Fruit fly (Drosophila melanogaster): ENCODE measurements around the gene CG18508.

CG18508 gene

dm6 chrX:3139961-3140360 is 33.0 kb downstream of the CG18508 start:
- TF ChIP-seq gl (tag; optimal IDR thresholded peaks at IDR 0.05) (peak; percentile 13), CG15710 (tag; optimal IDR thresholded peaks at IDR 0.05) (peak; percentile 25), EcR (GFP tag; optimal IDR thresholded peaks at IDR 0.05) (peak; percentile 71), CG14655 (GFP tag; optimal IDR thresholded peaks at IDR 0.05) (no peak), Snoo (tag; optimal IDR thresholded peaks at IDR 0.05) (no peak), CG34367 (tag; optimal IDR thresholded peaks at IDR 0.05) (peak; percentile 24), CG13204 (GFP tag; optimal IDR thresholded peaks at IDR 0.05) (peak; percentile 38), CG12605 (GFP tag; IDR thresholded peaks at IDR 0.05) (peak; percentile 25; the same call in 1 of the 2 replicates)

DNA sequence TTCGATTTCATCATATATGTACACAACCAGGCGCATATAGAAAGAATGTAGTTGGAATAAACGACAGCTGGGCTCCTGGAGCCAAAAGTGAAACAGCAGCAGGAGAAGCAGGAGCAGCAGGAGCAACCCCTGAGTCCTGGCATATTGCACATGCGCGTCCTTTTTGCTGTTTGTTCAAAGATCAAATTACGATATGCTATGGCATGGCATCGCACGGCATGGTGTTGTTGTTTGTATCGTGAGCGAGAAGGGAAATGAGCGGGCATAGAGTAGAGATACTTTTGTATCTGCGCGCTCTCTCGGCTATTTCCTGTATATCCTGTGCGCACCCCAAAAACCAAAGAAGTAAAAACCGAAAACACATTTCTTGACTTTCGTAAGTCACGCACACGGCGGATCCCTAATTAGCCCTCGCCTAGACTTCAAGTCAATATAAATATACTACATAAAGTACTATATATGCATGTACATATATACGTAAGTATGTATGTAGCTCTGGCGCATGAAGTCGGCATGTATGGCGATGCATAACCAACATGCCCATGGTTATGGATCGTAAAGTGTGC is 35.0 kb downstream of the CG18508 start:
- TF ChIP-seq fd96Ca (GFP tag; IDR thresholded peaks at IDR 0.05), result no peak
- no peak for TF ChIP-seq CG10348 (GFP tag; IDR thresholded peaks at IDR 0.05)
- TF ChIP-seq Ets98B (GFP tag; IDR thresholded peaks at IDR 0.05), result no peak
- no peak for TF ChIP-seq CG4496 (GFP tag; IDR thresholded peaks at IDR 0.05)
- TF ChIP-seq CG32121 (GFP tag; IDR thresholded peaks at IDR 0.05), result no peak
- no peak for TF ChIP-seq CG9948 (tag; optimal IDR thresholded peaks at IDR 0.05)

- TF ChIP-seq CG8159 (tag; optimal IDR thresholded peaks at IDR 0.05), result no peak
- 0 out of 3 replicates have a peak, but pooled peaks have one; percentile 36 for TF ChIP-seq CG4496 (GFP tag; IDR thresholded peaks at IDR 0.05)
- no peak for TF ChIP-seq D1 (tag; optimal IDR thresholded peaks at IDR 0.05)
- TF ChIP-seq CG14655 (GFP tag; optimal IDR thresholded peaks at IDR 0.05), result no peak
- no peak for TF ChIP-seq CG17806 (tag; optimal IDR thresholded peaks at IDR 0.05)
- peak; percentile 27 for TF ChIP-seq EcR (GFP tag; optimal IDR thresholded peaks at IDR 0.05)
- TF ChIP-seq Pif1A (GFP tag; optimal IDR thresholded peaks at IDR 0.05), result no peak
- peak; percentile 10 for TF ChIP-seq Pif1B (GFP tag; optimal IDR thresholded peaks at IDR 0.05)
Measured at dm6 chrX:3136338-3137086, 36.4 kb downstream of the CG18508 start.

DNA sequence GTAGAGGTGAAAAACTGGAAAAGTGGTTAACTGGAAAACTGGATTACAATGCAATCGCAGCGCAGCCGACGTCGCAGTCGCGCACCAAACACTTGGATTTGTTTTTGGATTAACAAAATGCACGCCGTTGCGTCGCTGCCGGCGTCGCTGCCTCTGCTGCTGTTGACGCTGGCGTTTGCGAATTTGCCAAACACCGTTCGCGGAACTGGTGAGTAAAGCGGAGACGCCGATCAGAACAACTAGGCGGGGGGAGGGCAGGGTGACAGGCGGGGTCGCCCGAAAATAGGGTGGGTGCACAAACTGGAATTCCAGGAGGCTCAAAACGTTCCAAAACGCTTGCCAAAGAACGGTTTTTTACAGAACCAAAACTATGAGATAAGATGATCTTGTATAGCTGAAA is 37.3 kb downstream of the CG18508 start:
- TF ChIP-seq CG9948 (tag; optimal IDR thresholded peaks at IDR 0.05) (no peak), CG14655 (GFP tag; optimal IDR thresholded peaks at IDR 0.05) (no peak), fd96Ca (GFP tag; IDR thresholded peaks at IDR 0.05) (no peak), D1 (tag; optimal IDR thresholded peaks at IDR 0.05) (no peak), CG12605 (GFP tag; IDR thresholded peaks at IDR 0.05) (no peak), EcR (GFP tag; optimal IDR thresholded peaks at IDR 0.05) (no peak), CG8301 (tag; optimal IDR thresholded peaks at IDR 0.05) (no peak), CG8159 (tag; optimal IDR thresholded peaks at IDR 0.05) (no peak), CG4496 (GFP tag; IDR thresholded peaks at IDR 0.05) (no peak), CG13204 (GFP tag; optimal IDR thresholded peaks at IDR 0.05) (no peak), rn (GFP tag; IDR thresholded peaks at IDR 0.05) (no peak), Snoo (tag; optimal IDR thresholded peaks at IDR 0.05) (no peak), Pif1A (GFP tag; optimal IDR thresholded peaks at IDR 0.05) (no peak), gl (tag; optimal IDR thresholded peaks at IDR 0.05) (no peak), Pif1B (GFP tag; optimal IDR thresholded peaks at IDR 0.05) (no peak), Ets98B (GFP tag; IDR thresholded peaks at IDR 0.05) (no peak), CG34367 (tag; optimal IDR thresholded peaks at IDR 0.05) (no peak), CG10348 (GFP tag; IDR thresholded peaks at IDR 0.05) (no peak), CG32121 (GFP tag; IDR thresholded peaks at IDR 0.05) (no peak)

- TF ChIP-seq CG8159 (tag; optimal IDR thresholded peaks at IDR 0.05) (no peak), CG13204 (GFP tag; optimal IDR thresholded peaks at IDR 0.05) (no peak)
Measured at dm6 chrX:3135102-3135393, 37.9 kb downstream of the CG18508 start.

DNA sequence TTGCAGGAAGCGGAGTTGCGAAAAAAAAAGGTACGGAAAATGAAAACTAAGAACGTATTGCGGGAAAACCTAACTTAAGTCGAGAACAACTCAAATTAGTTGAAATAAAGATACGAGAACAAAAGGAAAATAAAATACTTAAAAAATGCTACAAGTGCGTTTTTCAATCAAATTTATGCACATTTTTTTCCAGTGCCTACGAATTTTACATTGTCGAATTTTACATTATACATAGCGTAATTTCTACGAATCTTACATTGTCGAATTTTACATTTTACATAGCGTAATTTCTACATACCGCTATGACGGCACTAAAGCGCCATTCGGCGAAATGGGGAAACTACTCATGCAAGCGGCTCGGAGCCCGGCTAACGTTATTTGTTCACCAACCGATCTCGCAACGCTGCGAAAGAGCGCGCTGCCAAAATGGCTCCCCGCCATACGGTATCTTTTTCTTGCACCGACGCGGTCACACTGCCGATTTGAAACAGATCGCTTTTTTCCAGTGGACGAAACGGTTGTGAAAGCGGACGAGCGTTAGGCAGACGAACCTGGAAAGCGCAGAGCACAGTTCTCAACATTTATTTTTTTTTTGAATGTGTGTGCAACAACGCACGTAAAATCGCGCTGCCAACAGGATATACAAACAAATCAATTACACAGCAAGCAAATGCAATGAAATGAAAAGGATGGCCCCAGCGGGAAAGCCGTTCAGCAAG is 38.4 kb downstream of the CG18508 start, which contains the start of gene N:
TSS of gene N (plus strand) at position 488 of the 719 bp plus-strand sequence.
- TF ChIP-seq CG9948 (tag; optimal IDR thresholded peaks at IDR 0.05) (peak; percentile 17), gl (tag; optimal IDR thresholded peaks at IDR 0.05) (no peak), CG10348 (GFP tag; IDR thresholded peaks at IDR 0.05) (no peak), Ets98B (GFP tag; IDR thresholded peaks at IDR 0.05) (peak; percentile 62), CG4496 (GFP tag; IDR thresholded peaks at IDR 0.05) (peak; percentile 67; the same call in 2 of the 3 replicates), CG17806 (tag; optimal IDR thresholded peaks at IDR 0.05) (peak; percentile 16), CG12605 (GFP tag; IDR thresholded peaks at IDR 0.05) (peak; percentile 69), D1 (tag; optimal IDR thresholded peaks at IDR 0.05) (no peak), CG32121 (GFP tag; IDR thresholded peaks at IDR 0.05) (peak; percentile 55), CG13204 (GFP tag; optimal IDR thresholded peaks at IDR 0.05) (no peak), Pif1A (GFP tag; optimal IDR thresholded peaks at IDR 0.05) (peak; percentile 37), EcR (GFP tag; optimal IDR thresholded peaks at IDR 0.05) (peak; percentile 31), CG8301 (tag; optimal IDR thresholded peaks at IDR 0.05) (peak; percentile 51), CG8159 (tag; optimal IDR thresholded peaks at IDR 0.05) (peak; percentile 39), CG14655 (GFP tag; optimal IDR thresholded peaks at IDR 0.05) (peak; percentile 45)
